Worm (Caenorhabditis elegans) whole organism, L4 larva: ENCODE data around the gene nep-6.

Source experiments
- ama-1 ChIP-seq: fragments of 150-350 bp; optimal IDR thresholded peaks from 2 replicates; lab custom pipeline; 2014; ENCODE audit warnings: inconsistent platforms, mixed read lengths
- duxl-1 ChIP-seq: sonication (generic microtip); optimal IDR thresholded peaks from 2 replicates; lab custom pipeline; 2016; ENCODE audit warnings: mild to moderate bottlenecking, missing genetic modification characterization, moderate library complexity, missing compliant biosample characterization; ENCODE audit not compliant: poor library complexity
- lin-13 ChIP-seq: fragments of 150-350 bp; optimal IDR thresholded peaks from 2 replicates; lab custom pipeline; 2014; ENCODE audit warnings: missing biosample characterization, missing genetic modification reagents, missing genetic modification characterization
- lin-15B ChIP-seq: fragments of 150-350 bp; sonication (generic microtip); optimal IDR thresholded peaks from 3 replicates; lab custom pipeline; 2014; ENCODE audit warnings: missing biosample characterization, missing genetic modification characterization
- lsy-2 ChIP-seq, 2 experiments: fragments of 150-350 bp in 1 of 2; sonication (generic microtip) in 1 of 2; optimal IDR thresholded peaks; 2 replicates each; lab custom pipeline; 2014 to 2017; ENCODE audit warnings: missing biosample characterization in 2 of 2, missing genetic modification characterization in 2 of 2
- snpc-4 ChIP-seq: fragments of 150-350 bp; optimal IDR thresholded peaks from 2 replicates; lab custom pipeline; 2014; ENCODE audit warnings: missing biosample characterization, missing genetic modification characterization
- ztf-11 ChIP-seq: fragments of 150-350 bp; optimal IDR thresholded peaks from 2 replicates; lab custom pipeline; 2014; ENCODE audit warnings: missing biosample characterization, missing genetic modification characterization

ce11 chrII:3395484-3395883 is 21.1 kb upstream of the nep-6 start, which contains the start of gene nep-20:
- no peak for TF ChIP-seq lin-15B
- TF ChIP-seq ztf-11 (tag; lab: Kevin White, UChicago): no peak
- TF ChIP-seq lin-13 (GFP tag; lab: Kevin White, UChicago): no peak
- TF ChIP-seq duxl-1: no peak
- TF ChIP-seq snpc-4 (tag; lab: Kevin White, UChicago): no peak
- TF ChIP-seq ama-1 (lab: Kevin White, UChicago): no peak
- no peak for TF ChIP-seq lsy-2 (tag; optimal IDR thresholded peaks at IDR 0.05; lab: Kevin White, UChicago)
